Fruit fly (Drosophila melanogaster): Measurements from ENCODE around the gene CG10163.

Gene CG10163

DNA sequence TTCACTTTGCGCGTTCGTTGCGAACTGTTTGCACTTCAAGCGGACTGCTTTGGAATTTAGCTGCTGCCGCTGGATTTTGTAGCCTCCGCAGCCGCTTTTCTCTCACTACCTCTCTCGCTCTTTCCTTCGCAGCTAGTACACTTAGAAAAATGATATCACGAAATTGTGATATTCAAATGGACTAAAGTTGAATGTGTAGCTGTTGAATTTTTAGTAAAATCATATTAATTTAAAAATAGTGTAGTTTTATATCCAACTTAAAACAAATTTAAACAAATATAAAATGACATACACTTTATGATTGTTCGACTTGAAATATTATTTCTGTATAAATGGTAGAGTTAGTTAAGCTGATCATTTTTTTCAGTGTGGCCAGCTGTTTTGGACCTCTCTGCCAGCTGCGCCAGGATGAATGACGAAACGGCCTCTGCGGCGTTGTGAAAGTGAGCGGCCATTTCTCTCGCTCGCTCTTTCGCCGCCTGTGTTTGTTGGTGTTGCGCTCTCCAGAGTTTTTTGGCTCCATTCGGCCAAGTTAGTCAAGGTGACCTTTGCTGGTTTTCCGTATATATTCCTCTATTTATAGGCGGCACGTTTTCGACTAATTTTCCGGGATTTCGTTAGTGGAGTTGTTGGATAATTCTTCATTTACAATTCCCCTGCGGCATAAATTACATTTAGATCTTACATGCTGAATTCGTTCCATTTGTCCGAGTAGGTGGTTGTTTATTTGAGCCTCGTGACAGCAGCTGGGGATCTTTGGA is 4.3 kb upstream of the CG10163 start, which contains the start of gene Ldh (continued):
- no peak for TF ChIP-seq h (optimal IDR thresholded peaks at IDR 0.05)
- peak; percentile 43 for TF ChIP-seq da (GFP tag; optimal IDR thresholded peaks at IDR 0.05)
- TF ChIP-seq toy (GFP tag; IDR thresholded peaks at IDR 0.05), result peak; percentile 70; the same call in 1 of the 2 replicates
- TF ChIP-seq Xrp1 (GFP tag; IDR thresholded peaks at IDR 0.05), result peak; percentile 98
- TF ChIP-seq corto (GFP tag; optimal IDR thresholded peaks at IDR 0.05), result peak; percentile 98
- TF ChIP-seq tx (GFP tag; optimal IDR thresholded peaks at IDR 0.05), result peak; percentile 58
- TF ChIP-seq disco-r (GFP tag; optimal IDR thresholded peaks at IDR 0.05), result peak; percentile 72
- peak in 1 of 2 experiments; percentile 90 for TF ChIP-seq Hr78 (GFP tag; optimal IDR thresholded peaks at IDR 0.05)
- peak; percentile 56; the same call in 1 of the 2 replicates for TF ChIP-seq MBD-R2 (GFP tag; IDR thresholded peaks at IDR 0.05)
- peak; percentile 92 for TF ChIP-seq CG13894 (tag; optimal IDR thresholded peaks at IDR 0.05)
- peak; percentile 92 for TF ChIP-seq Drgx (GFP tag; IDR thresholded peaks at IDR 0.05)
- peak; percentile 94 for TF ChIP-seq twi (tag; optimal IDR thresholded peaks at IDR 0.05)
- TF ChIP-seq Oaz (GFP tag; IDR thresholded peaks at IDR 0.05), result peak; percentile 81
- TF ChIP-seq Fer3 (tag; optimal IDR thresholded peaks at IDR 0.05), result peak; percentile 92
- TF ChIP-seq crc (GFP tag; optimal IDR thresholded peaks at IDR 0.05), result peak; percentile 63
- peak; percentile 98 for TF ChIP-seq CG10979 (tag; optimal IDR thresholded peaks at IDR 0.05)
- TF ChIP-seq Stat92E (GFP tag; optimal IDR thresholded peaks at IDR 0.05), result peak in 1 of 3 experiments; percentile 94
- TF ChIP-seq mirr (GFP tag; optimal IDR thresholded peaks at IDR 0.05), result peak; percentile 63
- TF ChIP-seq ato (GFP tag; IDR thresholded peaks at IDR 0.05; ENCODE audit: partially characterized antibody), result no peak
- peak; percentile 85 for TF ChIP-seq CG30020 (tag; optimal IDR thresholded peaks at IDR 0.05)

DNA sequence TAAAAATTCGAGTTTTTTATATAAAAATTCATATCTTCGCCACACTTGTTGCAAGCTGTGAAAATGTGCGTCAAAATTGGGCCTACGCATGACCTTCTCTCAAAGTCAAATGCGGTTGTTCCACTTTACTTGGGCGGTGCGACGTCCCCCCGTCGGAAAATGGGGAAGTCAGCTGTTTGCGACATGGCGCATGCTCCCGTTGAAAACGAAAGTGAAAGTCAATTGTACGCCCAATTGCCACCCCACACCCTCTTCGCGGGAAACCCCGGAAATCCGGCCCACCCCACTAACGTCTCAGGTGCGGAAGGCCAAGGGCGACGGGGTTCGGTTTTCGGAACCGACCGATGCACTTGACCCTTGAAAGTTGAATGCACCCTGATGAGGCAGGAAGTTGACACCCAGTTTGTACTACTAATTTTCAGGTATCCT is 3.5 kb upstream of the CG10163 start:
- TF ChIP-seq Hr3 (GFP tag; optimal IDR thresholded peaks at IDR 0.05) (no peak), sr (GFP tag; IDR thresholded peaks at IDR 0.05) (peak; percentile 33; the same call in 1 of the 3 replicates), scrt (GFP tag; optimal IDR thresholded peaks at IDR 0.05) (peak; percentile 71), chn (GFP tag; optimal IDR thresholded peaks at IDR 0.05) (no peak), ewg (GFP tag; optimal IDR thresholded peaks at IDR 0.05) (peak; percentile 79), crol (GFP tag; IDR thresholded peaks at IDR 0.05) (peak; percentile 55), CG42726 (GFP tag; IDR thresholded peaks at IDR 0.05; ENCODE audit: partially characterized antibody) (0 out of 2 replicates have a peak, but pooled peaks have one; percentile 14), Ets65A (GFP tag) (peak; percentile 31), ERR (GFP tag; optimal IDR thresholded peaks at IDR 0.05) (peak; percentile 96), Blimp-1 (GFP tag; optimal IDR thresholded peaks at IDR 0.05) (peak; percentile 90)

DNA sequence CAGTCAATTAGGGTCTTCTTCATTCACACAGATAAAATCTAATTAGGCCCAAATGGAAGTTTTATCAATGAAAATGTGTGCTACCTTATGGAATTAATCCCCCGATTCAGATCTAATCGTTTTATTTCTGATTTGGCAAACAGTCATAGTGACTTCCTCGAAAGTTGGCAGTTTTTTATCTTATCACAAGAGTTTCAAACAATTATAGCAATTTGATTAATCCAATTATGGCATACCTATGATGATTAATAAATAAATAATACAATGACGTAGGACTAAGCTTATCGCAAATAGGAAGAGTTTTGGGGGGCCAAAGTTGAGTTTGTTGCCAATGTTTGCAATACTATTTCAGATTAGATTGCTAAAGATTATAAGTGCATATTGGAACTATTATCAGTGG is 2.7 kb upstream of the CG10163 start:
- TF ChIP-seq sug (tag; optimal IDR thresholded peaks at IDR 0.05) (peak; percentile 25), CG2678 (tag; optimal IDR thresholded peaks at IDR 0.05) (no peak), sens (GFP tag) (peak; percentile 67), sd (tag; optimal IDR thresholded peaks at IDR 0.05) (peak; percentile 7), lab (GFP tag; optimal IDR thresholded peaks at IDR 0.05) (peak; percentile 17), dati (GFP tag; IDR thresholded peaks at IDR 0.05) (no peak), exex (tag; optimal IDR thresholded peaks at IDR 0.05) (peak; percentile 93), crc (GFP tag; optimal IDR thresholded peaks at IDR 0.05) (no peak), CG3995 (GFP tag; optimal IDR thresholded peaks at IDR 0.05) (no peak), kah (GFP tag; optimal IDR thresholded peaks at IDR 0.05) (no peak), HLH54F (GFP tag; optimal IDR thresholded peaks at IDR 0.05) (no peak)
